Fruit fly (Drosophila melanogaster) Kc167 (cell line): ENCODE results near the gene bb8.
A peak's percentile ranks its signal among the peaks of the same experiment; 100 is the strongest.

Source experiments
- Myc ChIP-seq: fragments of >200 bp; optimal IDR thresholded peaks from 2 replicates; lab custom pipeline; 2017; ENCODE audit warnings: missing external identifiers
- Sin3A ChIP-seq: fragments of >200 bp; optimal IDR thresholded peaks from 2 replicates; lab custom pipeline; 2018; ENCODE audit warnings: missing external identifiers
- h ChIP-seq: fragments of >200 bp; optimal IDR thresholded peaks from 3 replicates; lab custom pipeline; 2018; ENCODE audit warnings: missing external identifiers
- insv ChIP-seq: fragments of >200 bp; optimal IDR thresholded peaks from 3 replicates; lab custom pipeline; 2018; ENCODE audit warnings: missing external identifiers
- psq ChIP-seq: fragments of >200 bp; optimal IDR thresholded peaks from 2 replicates; lab custom pipeline; 2017; ENCODE audit warnings: missing external identifiers
- ttk ChIP-seq: sonication (Bioruptor generic); optimal IDR thresholded peaks from 2 replicates; lab custom pipeline; 2017; ENCODE audit warnings: missing external identifiers

bb8 gene

dm6 chr3R:23326292-23326691 is 36.3 kb upstream of the bb8 start:
- no peak for TF ChIP-seq Myc (lab: Kevin White, UChicago)
- no peak for TF ChIP-seq Sin3A (lab: Kevin White, UChicago)

DNA sequence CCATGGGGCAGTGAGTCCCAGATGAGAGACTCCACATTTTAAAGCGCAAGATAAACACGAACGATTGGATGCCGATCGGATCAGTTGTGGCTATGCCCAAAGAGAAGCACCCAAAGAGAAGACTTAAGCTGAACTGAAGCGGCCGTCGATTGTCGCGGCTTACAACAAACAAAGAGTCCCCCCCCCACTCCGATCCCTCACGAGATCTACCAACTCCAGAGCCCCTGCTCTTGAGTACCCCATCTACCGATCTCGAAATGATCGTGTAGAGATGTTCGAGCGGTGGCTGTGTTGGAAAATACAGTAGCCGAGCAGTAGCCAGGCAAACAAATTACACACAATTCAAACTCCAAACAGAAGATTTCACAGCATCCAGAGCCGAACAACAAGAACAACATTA is 35.7 kb upstream of the bb8 start:
- no peak for TF ChIP-seq insv (lab: Kevin White, UChicago)
- no peak for TF ChIP-seq Sin3A (lab: Kevin White, UChicago)
- no peak for TF ChIP-seq h
- TF ChIP-seq Myc (lab: Kevin White, UChicago): no peak
- no peak for TF ChIP-seq ttk (lab: Kevin White, UChicago)
- TF ChIP-seq psq: no peak

DNA sequence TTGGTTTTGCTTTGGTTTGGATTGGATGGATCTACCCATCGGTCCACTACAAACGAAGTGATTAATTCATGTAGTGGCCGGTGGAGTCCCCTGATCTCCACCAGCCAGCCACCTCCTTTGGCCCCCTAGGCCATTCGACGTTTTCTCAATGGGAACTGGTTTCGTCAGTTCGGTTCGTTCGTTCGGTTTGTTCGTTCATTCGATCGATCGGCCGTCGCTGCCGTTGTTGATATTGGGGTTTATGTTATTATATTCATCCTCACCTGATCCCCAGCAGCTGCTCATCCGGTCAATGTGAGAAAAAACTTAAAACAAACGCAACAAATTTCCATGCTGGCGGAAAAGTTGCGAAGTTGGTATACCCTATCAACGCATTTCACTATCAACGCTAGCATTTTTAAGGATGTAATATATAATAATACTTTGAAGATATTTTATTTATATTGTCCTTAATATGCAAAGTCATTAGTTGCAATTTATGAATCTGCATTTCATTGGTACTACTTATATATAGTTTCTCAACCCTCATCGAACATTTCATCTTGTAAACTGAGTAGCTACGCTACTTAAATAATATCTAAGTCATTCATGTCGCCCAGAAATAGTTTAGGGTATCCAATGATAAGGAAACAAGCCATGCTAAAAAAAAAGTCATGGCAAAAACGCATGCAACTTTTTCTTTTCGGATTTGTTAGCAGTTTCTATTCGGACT is 33.8 kb upstream of the bb8 start:
- TF ChIP-seq h (no peak), ttk (lab: Kevin White, UChicago) (no peak)

- TF ChIP-seq h (peak; percentile 45), Sin3A (lab: Kevin White, UChicago) (no peak)
These were observed 30.3 kb upstream of the bb8 start for dm6 chr3R:23320251-23320650.

- TF ChIP-seq Sin3A (lab: Kevin White, UChicago) (no peak), ttk (lab: Kevin White, UChicago) (no peak), Myc (lab: Kevin White, UChicago) (no peak), insv (lab: Kevin White, UChicago) (no peak), h (no peak)
These were observed 28.9 kb upstream of the bb8 start for dm6 chr3R:23318928-23319327.

- TF ChIP-seq h (no peak), Myc (lab: Kevin White, UChicago) (no peak), psq (no peak), insv (lab: Kevin White, UChicago) (no peak), ttk (lab: Kevin White, UChicago) (no peak), Sin3A (lab: Kevin White, UChicago) (no peak)
These were observed 26.9 kb upstream of the bb8 start for dm6 chr3R:23316867-23317266.

- TF ChIP-seq Sin3A (lab: Kevin White, UChicago) (no peak), h (no peak), insv (lab: Kevin White, UChicago) (no peak), ttk (lab: Kevin White, UChicago) (no peak), Myc (lab: Kevin White, UChicago) (no peak), psq (no peak)
These were observed 25.6 kb upstream of the bb8 start for dm6 chr3R:23315630-23316029.

- TF ChIP-seq psq (no peak), Sin3A (lab: Kevin White, UChicago) (no peak)
These were observed 25.2 kb upstream of the bb8 start for dm6 chr3R:23315221-23315620.

- TF ChIP-seq ttk (lab: Kevin White, UChicago) (no peak), insv (lab: Kevin White, UChicago) (no peak), Sin3A (lab: Kevin White, UChicago) (no peak), h (no peak), Myc (lab: Kevin White, UChicago) (no peak), psq (no peak)
These were observed 24.3 kb upstream of the bb8 start for dm6 chr3R:23314332-23314731.

DNA sequence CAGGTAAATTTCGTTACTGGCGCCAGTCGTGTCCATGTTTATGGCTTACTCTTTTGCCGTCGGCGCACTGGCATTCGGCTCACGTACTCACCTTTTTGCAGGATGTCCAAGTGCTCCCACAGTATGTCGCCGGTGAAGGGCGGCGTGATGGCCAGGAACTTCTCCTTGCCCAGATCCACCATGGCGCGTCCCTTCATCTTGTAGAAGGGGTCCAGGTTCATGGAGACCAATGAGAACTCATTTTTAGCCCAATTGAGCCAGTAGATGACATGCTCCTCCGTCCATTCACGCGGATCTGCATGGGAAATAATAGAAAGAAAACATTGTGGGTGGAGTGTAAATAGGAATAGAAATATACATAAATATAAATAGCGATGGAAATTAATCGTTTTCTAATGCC is 22.8 kb upstream of the bb8 start:
- TF ChIP-seq ttk (lab: Kevin White, UChicago) (peak; percentile 99), insv (lab: Kevin White, UChicago) (no peak), Sin3A (lab: Kevin White, UChicago) (no peak)

DNA sequence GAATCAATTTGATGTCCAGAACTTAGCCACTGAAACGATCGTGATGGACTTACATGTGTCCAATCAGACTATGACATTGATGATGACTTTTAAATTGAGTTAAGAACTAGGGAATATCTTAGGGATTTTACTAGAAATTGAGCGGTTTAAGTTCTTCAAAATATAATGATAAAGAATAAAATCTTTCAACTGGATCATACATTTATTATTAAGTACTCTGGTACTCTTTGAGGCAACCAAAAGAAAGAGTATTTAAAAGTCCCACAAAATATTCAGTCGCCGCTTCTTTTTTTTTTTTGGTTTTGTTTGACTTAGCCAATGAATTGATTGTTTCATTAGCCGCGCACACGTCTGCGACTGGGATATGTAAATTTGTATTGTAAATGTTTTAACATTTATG is 20.2 kb upstream of the bb8 start:
- no peak for TF ChIP-seq Sin3A (lab: Kevin White, UChicago)
- TF ChIP-seq ttk (lab: Kevin White, UChicago): no peak
- TF ChIP-seq insv (lab: Kevin White, UChicago): no peak

dm6 chr3R:23309690-23310089 is 19.7 kb upstream of the bb8 start:
- TF ChIP-seq psq (no peak), h (no peak)

DNA sequence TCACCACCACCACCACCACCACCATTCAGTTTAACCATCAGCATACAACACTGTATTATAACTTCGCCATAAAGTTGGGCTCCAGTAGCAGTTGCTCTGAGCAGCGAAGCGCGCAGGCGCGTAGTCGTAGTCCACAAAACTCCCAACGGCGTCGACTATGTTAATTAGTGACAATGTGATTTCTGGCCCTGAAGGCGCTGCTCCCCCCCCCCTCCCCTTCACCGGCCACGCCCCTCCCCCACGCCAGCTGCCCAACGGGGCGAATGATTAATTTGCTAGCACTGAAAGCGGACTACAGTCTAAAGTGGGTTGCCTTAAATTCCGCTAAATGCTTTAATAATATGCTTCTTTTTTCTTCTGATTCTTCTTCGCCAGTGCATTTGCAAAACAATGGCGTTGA is 16.8 kb upstream of the bb8 start:
- TF ChIP-seq Myc (lab: Kevin White, UChicago) (no peak), Sin3A (lab: Kevin White, UChicago) (no peak), psq (no peak), h (no peak), ttk (lab: Kevin White, UChicago) (no peak), insv (lab: Kevin White, UChicago) (no peak)

- TF ChIP-seq Myc (lab: Kevin White, UChicago) (no peak), Sin3A (lab: Kevin White, UChicago) (no peak), ttk (lab: Kevin White, UChicago) (no peak), insv (lab: Kevin White, UChicago) (no peak)
These were observed 13.3 kb upstream of the bb8 start for dm6 chr3R:23303297-23303696.
